Fruit fly (Drosophila melanogaster) whole organism, embryonic: ENCODE data around the gene CG15429.
A peak's percentile ranks its signal among the peaks of the same experiment; 100 is the strongest.

Experiments used
- Ada2b ChIP-seq: fragments of 200-800 bp; sonication (Bioruptor generic); IDR thresholded peaks from 2 replicates; pipeline ENCODE4 v1.3.6; 2022; ENCODE audit warnings: missing biosample characterization, missing genetic modification characterization
- Adf1 ChIP-seq: fragments of 200-800 bp; sonication (Bioruptor generic); IDR thresholded peaks from 2 replicates; pipeline ENCODE4 v1.3.6; 2022; ENCODE audit warnings: missing biosample characterization, missing genetic modification characterization
- CG10321 ChIP-seq: fragments of 200-800 bp; sonication (Bioruptor generic); IDR thresholded peaks from 2 replicates; pipeline ENCODE4 v1.3.6; 2022; ENCODE audit warnings: missing biosample characterization, missing genetic modification characterization
- CG11085 ChIP-seq: fragments of 200-800 bp; sonication (Bioruptor generic); IDR thresholded peaks from 2 replicates; pipeline ENCODE4 v1.3.6; 2022; ENCODE audit warnings: missing biosample characterization, missing genetic modification characterization
- CG11695 ChIP-seq: fragments of 200-800 bp; sonication (Bioruptor generic); IDR thresholded peaks from 3 replicates; pipeline ENCODE4 v1.3.6; 2022; ENCODE audit warnings: missing biosample characterization, missing genetic modification characterization
- CG12071 ChIP-seq: fragments of 200-800 bp; sonication (Bioruptor generic); optimal IDR thresholded peaks from 3 replicates; lab custom pipeline; 2018; ENCODE audit warnings: missing biosample characterization, mild to moderate bottlenecking, missing genetic modification characterization
- CG16813 ChIP-seq: fragments of 200-800 bp; sonication (Bioruptor generic); IDR thresholded peaks from 3 replicates; pipeline ENCODE4 v1.3.6; 2022; ENCODE audit warnings: missing biosample characterization, missing genetic modification characterization; ENCODE audit not compliant: partially characterized antibody
- CG17186 ChIP-seq: fragments of 200-800 bp; sonication (Bioruptor generic); optimal IDR thresholded peaks from 3 replicates; lab custom pipeline; 2017; ENCODE audit warnings: missing biosample characterization, missing genetic modification reagents, missing genetic modification characterization
- CG17328 ChIP-seq: fragments of 200-800 bp; sonication (Bioruptor generic); IDR thresholded peaks from 2 replicates; pipeline ENCODE4 v1.3.6; 2022; ENCODE audit warnings: missing biosample characterization, missing genetic modification characterization
- CG17385 ChIP-seq: fragments of 200-800 bp; sonication (Bioruptor generic); optimal IDR thresholded peaks from 3 replicates; lab custom pipeline; 2018; ENCODE audit warnings: missing biosample characterization, mild to moderate bottlenecking, missing genetic modification characterization
- CG18262 ChIP-seq: fragments of 200-800 bp; optimal IDR thresholded peaks from 3 replicates; lab custom pipeline; 2019; ENCODE audit warnings: missing biosample characterization, mild to moderate bottlenecking, missing genetic modification characterization, moderate library complexity
- CG2889 ChIP-seq: fragments of 200-800 bp; sonication (Bioruptor generic); IDR thresholded peaks from 3 replicates; pipeline ENCODE4 v1.3.6; 2022; ENCODE audit warnings: missing biosample characterization, missing genetic modification characterization
- CG3163 ChIP-seq: fragments of 200-800 bp; sonication (Bioruptor generic); optimal IDR thresholded peaks from 3 replicates; lab custom pipeline; 2016; ENCODE audit warnings: missing biosample characterization, missing genetic modification characterization
- CG32767 ChIP-seq: fragments of 200-800 bp; sonication (Bioruptor generic); IDR thresholded peaks from 2 replicates; pipeline ENCODE4 v1.3.6; 2022; ENCODE audit warnings: missing biosample characterization, missing genetic modification characterization
- CG33557 ChIP-seq: fragments of 200-800 bp; sonication (Bioruptor generic); optimal IDR thresholded peaks from 2 replicates; lab custom pipeline; 2019; ENCODE audit warnings: missing biosample characterization, mild to moderate bottlenecking, missing genetic modification characterization, moderate library complexity
- CG34376 ChIP-seq: fragments of 200-800 bp; sonication (Bioruptor generic); optimal IDR thresholded peaks from 2 replicates; lab custom pipeline; 2018; ENCODE audit warnings: missing biosample characterization, mild to moderate bottlenecking, missing genetic modification characterization
- CG4282 ChIP-seq: fragments of 200-800 bp; sonication (Bioruptor generic); optimal IDR thresholded peaks from 2 replicates; lab custom pipeline; 2016; ENCODE audit warnings: missing biosample characterization, missing genetic modification characterization
- CG6791 ChIP-seq: fragments of 200-800 bp; sonication (Bioruptor generic); IDR thresholded peaks from 3 replicates; pipeline ENCODE4 v1.3.6; 2022; ENCODE audit warnings: missing biosample characterization, missing genetic modification characterization; ENCODE audit not compliant: partially characterized antibody
- CG9215 ChIP-seq: fragments of 200-800 bp; sonication (Bioruptor generic); IDR thresholded peaks from 2 replicates; pipeline ENCODE4 v1.3.6; 2022; ENCODE audit warnings: missing biosample characterization, missing genetic modification characterization
- CG9727 ChIP-seq: fragments of 200-800 bp; sonication (Bioruptor generic); optimal IDR thresholded peaks from 3 replicates; lab custom pipeline; 2017; ENCODE audit warnings: missing biosample characterization, mild to moderate bottlenecking, missing genetic modification characterization
- Dbx ChIP-seq: fragments of 200-800 bp; sonication (Bioruptor generic); IDR thresholded peaks from 3 replicates; pipeline ENCODE4 v1.3.6; 2022; ENCODE audit warnings: missing biosample characterization, missing genetic modification characterization
- Deaf1 ChIP-seq: fragments of 200-800 bp; optimal IDR thresholded peaks from 3 replicates; lab custom pipeline; 2019; ENCODE audit warnings: missing biosample characterization, mild to moderate bottlenecking, missing genetic modification characterization, moderate library complexity
- Doc2 ChIP-seq: fragments of 200-800 bp; sonication (Bioruptor generic); IDR thresholded peaks from 2 replicates; pipeline ENCODE4 v1.3.6; 2022; ENCODE audit warnings: missing biosample characterization, missing genetic modification characterization
- Dref ChIP-seq: fragments of 200-800 bp; sonication (Bioruptor generic); IDR thresholded peaks from 2 replicates; pipeline ENCODE4 v1.3.6; 2022; ENCODE audit warnings: missing biosample characterization, missing genetic modification characterization
- Drgx ChIP-seq: fragments of 200-800 bp; sonication (Bioruptor generic); IDR thresholded peaks from 2 replicates; pipeline ENCODE4 v1.3.6; 2022; ENCODE audit warnings: missing biosample characterization, missing genetic modification characterization
- E2f2 ChIP-seq: fragments of 200-800 bp; sonication (Bioruptor generic); IDR thresholded peaks from 2 replicates; pipeline ENCODE4 v1.3.6; 2022; ENCODE audit warnings: missing biosample characterization, missing genetic modification characterization
- HHEX ChIP-seq: fragments of 200-800 bp; sonication (Bioruptor generic); optimal IDR thresholded peaks from 3 replicates; lab custom pipeline; 2017; ENCODE audit warnings: missing biosample characterization, mild to moderate bottlenecking, missing genetic modification characterization, missing genetic modification reagents
- HLH4C ChIP-seq: fragments of 200-800 bp; sonication (Bioruptor generic); IDR thresholded peaks from 3 replicates; pipeline ENCODE4 v1.3.6; 2022; ENCODE audit warnings: missing biosample characterization, missing genetic modification characterization; ENCODE audit not compliant: partially characterized antibody
- HLHmδ ChIP-seq: fragments of 200-800 bp; sonication (Bioruptor generic); optimal IDR thresholded peaks from 2 replicates; lab custom pipeline; 2018; ENCODE audit warnings: missing biosample characterization, mild to moderate bottlenecking, missing genetic modification characterization, moderate library complexity
- HmgZ ChIP-seq: fragments of 200-800 bp; sonication (Bioruptor generic); optimal IDR thresholded peaks from 2 replicates; lab custom pipeline; 2018; ENCODE audit warnings: missing biosample characterization, mild to moderate bottlenecking, missing genetic modification characterization
- MESR4 ChIP-seq: fragments of 200-800 bp; sonication (Bioruptor generic); optimal IDR thresholded peaks from 2 replicates; lab custom pipeline; 2018; ENCODE audit warnings: missing biosample characterization, mild to moderate bottlenecking, missing genetic modification characterization, moderate library complexity
- Mrtf ChIP-seq: fragments of 200-800 bp; sonication (Bioruptor generic); IDR thresholded peaks from 3 replicates; pipeline ENCODE4 v1.3.6; 2022; ENCODE audit warnings: missing biosample characterization, missing genetic modification characterization
- Poxn ChIP-seq: fragments of 200-800 bp; sonication (Bioruptor generic); IDR thresholded peaks from 2 replicates; pipeline ENCODE4 v1.3.6; 2022; ENCODE audit warnings: missing biosample characterization, missing genetic modification characterization
- ab ChIP-seq: fragments of 200-800 bp; sonication (Bioruptor generic); optimal IDR thresholded peaks from 2 replicates; lab custom pipeline; 2016; ENCODE audit warnings: missing biosample characterization, missing genetic modification characterization
- amos ChIP-seq: fragments of 200-800 bp; sonication (Bioruptor generic); IDR thresholded peaks from 2 replicates; pipeline ENCODE4 v1.3.6; 2022; ENCODE audit warnings: missing biosample characterization, missing genetic modification characterization; ENCODE audit not compliant: partially characterized antibody
- ap ChIP-seq: fragments of 200-800 bp; sonication (Bioruptor generic); IDR thresholded peaks from 2 replicates; pipeline ENCODE4 v1.3.6; 2022; ENCODE audit warnings: missing biosample characterization, missing genetic modification characterization
- bigmax ChIP-seq: fragments of 200-800 bp; sonication (Bioruptor generic); optimal IDR thresholded peaks from 2 replicates; lab custom pipeline; 2018; ENCODE audit warnings: missing biosample characterization, mild to moderate bottlenecking, missing genetic modification characterization
- bowl ChIP-seq: fragments of 200-800 bp; sonication (Bioruptor generic); IDR thresholded peaks from 2 replicates; pipeline ENCODE4 v1.3.6; 2022; ENCODE audit warnings: missing biosample characterization, missing genetic modification characterization
- crc ChIP-seq: fragments of 200-800 bp; sonication (Bioruptor generic); optimal IDR thresholded peaks from 2 replicates; lab custom pipeline; 2016; ENCODE audit warnings: missing biosample characterization, missing genetic modification characterization
- dysf ChIP-seq: fragments of 200-800 bp; sonication (Bioruptor generic); IDR thresholded peaks from 3 replicates; pipeline ENCODE4 v1.3.6; 2022; ENCODE audit warnings: missing biosample characterization, missing genetic modification characterization
- ems ChIP-seq: fragments of 200-800 bp; sonication (Bioruptor generic); optimal IDR thresholded peaks from 3 replicates; lab custom pipeline; 2016; ENCODE audit warnings: missing biosample characterization, missing genetic modification characterization
- lola ChIP-seq, 3 experiments: fragments of >200 bp in 2 of 3; fragments of 200-800 bp in 1 of 3; sonication (Bioruptor generic) in 1 of 3; optimal IDR thresholded peaks; 2 replicates each; lab custom pipeline; 2017 to 2019; ENCODE audit warnings: missing biosample characterization in 3 of 3, missing genetic modification characterization in 3 of 3, mild to moderate bottlenecking in 1 of 3, moderate library complexity in 1 of 3
- lov ChIP-seq, 2 experiments: fragments of 200-800 bp in 1 of 2; fragments of >200 bp in 1 of 2; sonication (Bioruptor generic) in 1 of 2; IDR thresholded peaks in 1 of 2; optimal IDR thresholded peaks in 1 of 2; 2 replicates in 1 of 2; 3 replicates in 1 of 2; pipeline versions ENCODE4 v1.3.6 to Lab custom; 2017 to 2022; ENCODE audit warnings: missing biosample characterization in 1 of 2, missing genetic modification characterization in 1 of 2
- sd ChIP-seq: fragments of 200-800 bp; sonication (Bioruptor generic); optimal IDR thresholded peaks from 3 replicates; lab custom pipeline; 2018; ENCODE audit warnings: missing biosample characterization, mild to moderate bottlenecking, missing genetic modification characterization, moderate library complexity
- sna ChIP-seq: fragments of 200-800 bp; sonication (Bioruptor generic); IDR thresholded peaks from 2 replicates; pipeline ENCODE4 v1.3.6; 2022; ENCODE audit warnings: missing biosample characterization, missing genetic modification characterization; ENCODE audit not compliant: partially characterized antibody
- sob ChIP-seq: fragments of 200-800 bp; sonication (Bioruptor generic); IDR thresholded peaks from 2 replicates; pipeline ENCODE4 v1.3.6; 2022; ENCODE audit warnings: missing biosample characterization, missing genetic modification characterization
- wdn ChIP-seq: fragments of 200-800 bp; sonication (Bioruptor generic); IDR thresholded peaks from 2 replicates; pipeline ENCODE4 v1.3.6; 2022; ENCODE audit warnings: missing biosample characterization, missing genetic modification characterization

CG15429 gene

dm6 chr2L:4333758-4334114, 19.0 kb upstream of the CG15429 start, which contains the start of gene Atet (continued):
- no peak for TF ChIP-seq CG18262
- no peak; the same call in 1 of the 2 replicates for TF ChIP-seq wdn (GFP tag; lab: Robert Waterston, UW)
- TF ChIP-seq CG11085 = no peak
- peak; percentile 54 for TF ChIP-seq sd
- TF ChIP-seq HLHmδ (GFP tag; lab: Kevin White, UChicago) = peak; percentile 35
- TF ChIP-seq HLH4C (GFP tag; lab: Robert Waterston, UW) = 0 out of 3 replicates have a peak, but pooled peaks have one; percentile 46
- TF ChIP-seq CG9215 (GFP tag; lab: Robert Waterston, UW) = no peak
- no peak for TF ChIP-seq dysf (GFP tag; lab: Robert Waterston, UW)
- TF ChIP-seq CG32767 (GFP tag; lab: Robert Waterston, UW) = peak; percentile 23; the same call in 1 of the 2 replicates
- TF ChIP-seq CG33557 (GFP tag; lab: Kevin White, UChicago) = no peak
- TF ChIP-seq sob (GFP tag; lab: Robert Waterston, UW) = peak; percentile 44; the same call in 1 of the 2 replicates
- TF ChIP-seq HmgZ (tag; lab: Kevin White, UChicago) = no peak
- TF ChIP-seq MESR4 = no peak
- peak; percentile 55; the same call in 1 of the 2 replicates for TF ChIP-seq amos
- TF ChIP-seq CG2889 (GFP tag; lab: Robert Waterston, UW) = 0 out of 3 replicates have a peak, but pooled peaks have one; percentile 1
- TF ChIP-seq CG3163 (GFP tag; lab: Kevin White, UChicago) = peak; percentile 1
- TF ChIP-seq lola (GFP tag; optimal IDR thresholded peaks at IDR 0.05; lab: Kevin White, UChicago) = peak in 1 of 3 experiments; percentile 35
- peak; percentile 71; the same call in 2 of the 3 replicates for TF ChIP-seq CG6791 (GFP tag; lab: Robert Waterston, UW)
- TF ChIP-seq CG10321 = peak; percentile 39; the same call in 1 of the 2 replicates
- peak; percentile 23; the same call in 1 of the 2 replicates for TF ChIP-seq E2f2 (GFP tag; lab: Robert Waterston, UW)
- peak; percentile 47 for TF ChIP-seq CG12071 (GFP tag; lab: Kevin White, UChicago)
- no peak for TF ChIP-seq lov (optimal IDR thresholded peaks at IDR 0.05; lab: Kevin White, UChicago)
- TF ChIP-seq lov (GFP tag; IDR thresholded peaks at IDR 0.05; lab: Robert Waterston, UW) = peak; percentile 70; the same call in 1 of the 3 replicates
- peak; percentile 10; the same call in 1 of the 2 replicates for TF ChIP-seq CG17328 (GFP tag; lab: Robert Waterston, UW)
- no peak for TF ChIP-seq HHEX
- TF ChIP-seq Doc2 (GFP tag; lab: Robert Waterston, UW) = no peak
- no peak for TF ChIP-seq sna (GFP tag; lab: Robert Waterston, UW)
- 0 out of 2 replicates have a peak, but pooled peaks have one; percentile 24 for TF ChIP-seq ap (GFP tag; lab: Robert Waterston, UW)
- TF ChIP-seq CG11695 = no peak
- TF ChIP-seq Dref (GFP tag; lab: Robert Waterston, UW) = 0 out of 2 replicates have a peak, but pooled peaks have one; percentile 26
- peak; percentile 46; the same call in 1 of the 2 replicates for TF ChIP-seq Adf1
- peak; percentile 29 for TF ChIP-seq CG17385
- no peak for TF ChIP-seq CG34376
- TF ChIP-seq bowl = 0 out of 2 replicates have a peak, but pooled peaks have one; percentile 20
- no peak for TF ChIP-seq ems (GFP tag; lab: Kevin White, UChicago)
- TF ChIP-seq CG4282 (GFP tag; lab: Kevin White, UChicago) = peak; percentile 29
- no peak for TF ChIP-seq crc
- TF ChIP-seq CG16813 (GFP tag; lab: Robert Waterston, UW) = peak; percentile 29; the same call in 1 of the 3 replicates
- TF ChIP-seq Deaf1 (tag; lab: Kevin White, UChicago) = peak; percentile 79
- TF ChIP-seq CG17186 (GFP tag; lab: Kevin White, UChicago) = no peak
- TF ChIP-seq Drgx (GFP tag; lab: Robert Waterston, UW) = no peak
- no peak for TF ChIP-seq Mrtf (GFP tag; lab: Robert Waterston, UW)
- TF ChIP-seq Dbx = peak; percentile 37; the same call in 1 of the 3 replicates
- no peak for TF ChIP-seq Ada2b
- TF ChIP-seq CG9727 (GFP tag; lab: Kevin White, UChicago) = no peak
- TF ChIP-seq Poxn = no peak
- TF ChIP-seq bigmax (GFP tag; lab: Kevin White, UChicago) = no peak
- TF ChIP-seq ab (GFP tag; lab: Kevin White, UChicago) = no peak
